Fruit fly (Drosophila melanogaster): ENCODE measurements around the gene Atg12.

Atg12 gene

DNA sequence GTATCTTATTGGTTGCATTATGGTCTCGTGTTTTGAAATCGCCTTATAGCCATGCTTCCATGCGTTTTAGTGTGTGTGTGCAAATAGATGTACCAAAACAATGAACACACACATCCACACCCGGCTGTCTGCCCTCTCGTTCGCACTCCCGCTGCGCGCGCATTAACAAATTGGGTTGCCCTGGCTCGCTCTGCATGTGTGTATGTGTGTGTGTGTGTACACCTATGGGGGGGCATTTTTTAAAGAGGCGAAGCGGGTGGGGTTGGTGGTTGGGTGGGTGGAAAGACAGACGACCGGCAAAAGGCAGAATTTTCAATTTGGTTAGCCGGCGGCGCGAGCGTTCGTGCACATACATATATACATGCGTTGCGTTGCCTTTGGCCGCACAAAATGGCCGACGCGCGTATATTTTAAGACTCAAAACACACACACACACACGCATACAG is 12.6 kb upstream of the Atg12 start (continued):
- TF ChIP-seq CG15336 (GFP tag; IDR thresholded peaks at IDR 0.05) (peak; percentile 54; the same call in 1 of the 2 replicates), pdm3 (GFP tag; optimal IDR thresholded peaks at IDR 0.05) (no peak), fkh (GFP tag; optimal IDR thresholded peaks at IDR 0.05) (peak; percentile 95), spab (GFP tag; optimal IDR thresholded peaks at IDR 0.05) (no peak), CG10631 (GFP tag; optimal IDR thresholded peaks at IDR 0.05) (no peak), Hr4 (GFP tag; optimal IDR thresholded peaks at IDR 0.05) (no peak), CG11902 (GFP tag; optimal IDR thresholded peaks at IDR 0.05) (no peak), Blimp-1 (GFP tag; optimal IDR thresholded peaks at IDR 0.05) (no peak), esn (GFP tag; optimal IDR thresholded peaks at IDR 0.05) (no peak), CG3032 (tag; optimal IDR thresholded peaks at IDR 0.05) (no peak), svp (GFP tag) (peak; percentile 60), salr (GFP tag; optimal IDR thresholded peaks at IDR 0.05) (no peak), Eip78C (GFP tag) (peak; percentile 45), Ets96B (tag; optimal IDR thresholded peaks at IDR 0.05) (no peak), acj6 (GFP tag; optimal IDR thresholded peaks at IDR 0.05) (no peak), CG11294 (GFP tag; IDR thresholded peaks at IDR 0.05) (no peak)

DNA sequence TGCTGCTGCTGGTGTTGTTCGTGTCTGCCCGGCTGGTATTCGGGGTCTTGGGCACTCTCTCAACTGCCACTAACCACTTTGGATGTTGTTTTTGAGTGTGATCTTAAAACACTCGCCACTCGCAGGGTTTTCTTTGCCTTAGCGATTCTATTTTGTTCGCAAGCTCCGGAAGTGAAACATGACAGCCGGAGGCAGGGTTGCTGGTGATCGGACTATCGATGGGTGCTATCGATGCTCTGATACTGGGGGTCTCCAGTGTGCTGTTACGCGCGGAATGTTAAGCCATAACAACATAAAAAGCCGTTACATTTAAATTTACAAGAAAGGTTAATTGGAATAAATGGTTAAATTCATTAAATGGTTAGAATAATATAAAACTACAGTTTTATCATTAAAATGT is 11.8 kb upstream of the Atg12 start, which contains the start of gene yps:
yps (minus strand) TSS at position 176 of the 400 bp plus-strand sequence.
- TF ChIP-seq CG10631 (GFP tag; optimal IDR thresholded peaks at IDR 0.05) (peak; percentile 54), CG4318 (GFP tag; optimal IDR thresholded peaks at IDR 0.05) (no peak), CG6163 (GFP tag; IDR thresholded peaks at IDR 0.05) (peak; percentile 93), vri (GFP tag; optimal IDR thresholded peaks at IDR 0.05) (peak; percentile 91), ss (GFP tag; optimal IDR thresholded peaks at IDR 0.05) (peak; percentile 75 to 91), Ets21C (GFP tag; optimal IDR thresholded peaks at IDR 0.05) (peak; percentile 61), Lpt (GFP tag; optimal IDR thresholded peaks at IDR 0.05) (peak; percentile 4), achi (GFP tag; optimal IDR thresholded peaks at IDR 0.05) (peak; percentile 99), Sox14 (GFP tag; optimal IDR thresholded peaks at IDR 0.05) (peak; percentile 67), CG34406 (GFP tag; optimal IDR thresholded peaks at IDR 0.05) (peak; percentile 86), CG11294 (GFP tag; IDR thresholded peaks at IDR 0.05) (peak; percentile 55; the same call in 1 of the 2 replicates), salr (GFP tag; optimal IDR thresholded peaks at IDR 0.05) (peak in 1 of 2 experiments; percentile 90), CG6792 (GFP tag; optimal IDR thresholded peaks at IDR 0.05) (peak; percentile 85), CG10669 (GFP tag; optimal IDR thresholded peaks at IDR 0.05) (peak; percentile 81), CG3032 (tag; optimal IDR thresholded peaks at IDR 0.05) (peak; percentile 70), spab (GFP tag; optimal IDR thresholded peaks at IDR 0.05) (no peak), CG11762 (GFP tag; optimal IDR thresholded peaks at IDR 0.05; ENCODE audit: insufficient read depth) (peak; percentile 49), dac (GFP tag; optimal IDR thresholded peaks at IDR 0.05) (peak; percentile 74), CG9139 (GFP tag; optimal IDR thresholded peaks at IDR 0.05) (peak; percentile 85), Met (GFP tag; optimal IDR thresholded peaks at IDR 0.05) (peak; percentile 91), esn (GFP tag; optimal IDR thresholded peaks at IDR 0.05) (peak; percentile 94), Smox (GFP tag; optimal IDR thresholded peaks at IDR 0.05) (peak; percentile 85), Ets96B (tag; optimal IDR thresholded peaks at IDR 0.05) (peak; percentile 50), fd59A (GFP tag; optimal IDR thresholded peaks at IDR 0.05) (no peak), Eip75B (GFP tag; optimal IDR thresholded peaks at IDR 0.05) (peak; percentile 89), Eip93F (GFP tag; optimal IDR thresholded peaks at IDR 0.05) (peak; percentile 0), CG8319 (GFP tag; optimal IDR thresholded peaks at IDR 0.05) (peak; percentile 93), Blimp-1 (GFP tag; optimal IDR thresholded peaks at IDR 0.05) (peak; percentile 77), CG8632 (GFP tag; optimal IDR thresholded peaks at IDR 0.05) (peak; percentile 76), CG32006 (GFP tag; optimal IDR thresholded peaks at IDR 0.05) (no peak), Sox102F (GFP tag; optimal IDR thresholded peaks at IDR 0.05) (peak; percentile 90), CG3919 (GFP tag; optimal IDR thresholded peaks at IDR 0.05) (peak; percentile 94), CG7368 (GFP tag; optimal IDR thresholded peaks at IDR 0.05) (peak; percentile 90), CG6854 (GFP tag; optimal IDR thresholded peaks at IDR 0.05) (peak; percentile 97), Gug (GFP tag; IDR thresholded peaks at IDR 0.05) (no peak), fkh (GFP tag; optimal IDR thresholded peaks at IDR 0.05) (peak; percentile 86), Hr4 (GFP tag; optimal IDR thresholded peaks at IDR 0.05) (peak; percentile 52), Eip78C (GFP tag) (peak; percentile 95), dsx (GFP tag; optimal IDR thresholded peaks at IDR 0.05; ENCODE audit: poor library complexity, severe bottlenecking) (peak; percentile 54), CG8119 (GFP tag; IDR thresholded peaks at IDR 0.05) (peak; percentile 26; the same call in 1 of the 3 replicates), CG11902 (GFP tag; optimal IDR thresholded peaks at IDR 0.05) (no peak), pdm3 (GFP tag; optimal IDR thresholded peaks at IDR 0.05) (peak; percentile 86), CG16779 (tag; optimal IDR thresholded peaks at IDR 0.05) (peak; percentile 79), topi (GFP tag; optimal IDR thresholded peaks at IDR 0.05) (peak; percentile 90)
